Worm (Caenorhabditis elegans) whole organism, mixed stage, embryonic: ENCODE data around the gene drap-1.

Source experiments
- M03D4.4 ChIP-seq: sonication (generic microtip); optimal IDR thresholded peaks from 2 replicates; lab custom pipeline; 2017; ENCODE audit warnings: mild to moderate bottlenecking, missing genetic modification characterization, missing compliant biosample characterization
- bed-3 ChIP-seq: fragments of 200-800 bp; sonication (Bioruptor generic); optimal IDR thresholded peaks from 3 replicates; lab custom pipeline; 2018; ENCODE audit warnings: mild to moderate bottlenecking, missing genetic modification characterization, moderate library complexity, missing compliant biosample characterization
- blmp-1 ChIP-seq: fragments of 150-350 bp; optimal IDR thresholded peaks from 2 replicates; lab custom pipeline; 2014; ENCODE audit warnings: missing biosample characterization, missing genetic modification characterization
- ceh-39 ChIP-seq: fragments of 150-350 bp; optimal IDR thresholded peaks from 2 replicates; lab custom pipeline; 2014; ENCODE audit warnings: missing biosample characterization, missing genetic modification characterization
- ceh-83 ChIP-seq: fragments of 200-800 bp; sonication (Bioruptor generic); optimal IDR thresholded peaks from 2 replicates; lab custom pipeline; 2018; ENCODE audit warnings: mild to moderate bottlenecking, missing genetic modification characterization, missing compliant biosample characterization
- cnd-1 ChIP-seq: fragments of 200-800 bp; sonication (Bioruptor generic); optimal IDR thresholded peaks from 2 replicates; lab custom pipeline; 2018; ENCODE audit warnings: mild to moderate bottlenecking, missing genetic modification characterization, missing compliant biosample characterization
- drap-1 ChIP-seq: fragments of 200-800 bp; sonication (Bioruptor generic); optimal IDR thresholded peaks from 3 replicates; lab custom pipeline; 2018; ENCODE audit warnings: mild to moderate bottlenecking, missing genetic modification characterization, missing compliant biosample characterization
- elt-1 ChIP-seq: sonication (generic microtip); optimal IDR thresholded peaks from 2 replicates; lab custom pipeline; 2017; ENCODE audit warnings: missing genetic modification characterization, mild to moderate bottlenecking, missing compliant biosample characterization, antibody characterized with exemption, moderate library complexity, borderline replicate concordance; ENCODE audit not compliant: insufficient read depth
- elt-3 ChIP-seq: fragments of 150-350 bp; optimal IDR thresholded peaks from 2 replicates; lab custom pipeline; 2014; ENCODE audit warnings: missing biosample characterization, missing genetic modification characterization
- flh-1 ChIP-seq: fragments of 200-800 bp; sonication (Bioruptor generic); optimal IDR thresholded peaks from 2 replicates; lab custom pipeline; 2018; ENCODE audit warnings: mild to moderate bottlenecking, missing genetic modification characterization, moderate library complexity, missing compliant biosample characterization
- ham-2 ChIP-seq: fragments of 200-800 bp; sonication (Bioruptor generic); optimal IDR thresholded peaks from 2 replicates; lab custom pipeline; 2018; ENCODE audit warnings: mild to moderate bottlenecking, missing genetic modification characterization, missing compliant biosample characterization
- hlh-1 ChIP-seq: fragments of 150-350 bp; optimal IDR thresholded peaks from 2 replicates; lab custom pipeline; 2014; ENCODE audit warnings: missing biosample characterization, missing genetic modification reagents, missing genetic modification characterization
- lin-13 ChIP-seq: fragments of 150-350 bp; optimal IDR thresholded peaks from 2 replicates; lab custom pipeline; 2014; ENCODE audit warnings: missing biosample characterization, missing genetic modification characterization
- lsy-2 ChIP-seq: fragments of 150-350 bp; optimal IDR thresholded peaks from 2 replicates; lab custom pipeline; 2014; ENCODE audit warnings: missing biosample characterization, missing genetic modification characterization
- mab-5 ChIP-seq: fragments of 150-350 bp; optimal IDR thresholded peaks from 2 replicates; lab custom pipeline; 2014; ENCODE audit warnings: missing biosample characterization, missing genetic modification characterization
- mep-1 ChIP-seq: fragments of 150-350 bp; optimal IDR thresholded peaks from 2 replicates; lab custom pipeline; 2017; ENCODE audit warnings: missing biosample characterization, missing genetic modification reagents, missing genetic modification characterization, inconsistent platforms
- mls-2 ChIP-seq: sonication (generic microtip); optimal IDR thresholded peaks from 2 replicates; lab custom pipeline; 2016; ENCODE audit warnings: mild to moderate bottlenecking, missing genetic modification characterization, moderate library complexity, missing compliant biosample characterization
- nhr-12 ChIP-seq: fragments of 150-350 bp; optimal IDR thresholded peaks from 2 replicates; lab custom pipeline; 2014; ENCODE audit warnings: missing biosample characterization, missing genetic modification characterization
- nhr-2 ChIP-seq: fragments of 150-350 bp; optimal IDR thresholded peaks from 2 replicates; lab custom pipeline; 2014; ENCODE audit warnings: missing biosample characterization, missing genetic modification characterization
- nhr-237 ChIP-seq: fragments of 150-350 bp; optimal IDR thresholded peaks from 2 replicates; lab custom pipeline; 2014; ENCODE audit warnings: missing biosample characterization, missing genetic modification characterization
- nhr-28 ChIP-seq: fragments of 150-350 bp; optimal IDR thresholded peaks from 2 replicates; lab custom pipeline; 2014; ENCODE audit warnings: missing biosample characterization, missing genetic modification characterization
- nhr-76 ChIP-seq: sonication (generic microtip); optimal IDR thresholded peaks from 2 replicates; lab custom pipeline; 2017; ENCODE audit warnings: missing biosample characterization, missing genetic modification characterization
- pha-4 ChIP-seq: fragments of 150-350 bp; optimal IDR thresholded peaks from 2 replicates; lab custom pipeline; 2018; ENCODE audit warnings: missing biosample characterization, missing genetic modification reagents, missing genetic modification characterization
- snpc-4 ChIP-seq: fragments of 150-350 bp; optimal IDR thresholded peaks from 2 replicates; lab custom pipeline; 2014; ENCODE audit warnings: missing biosample characterization, missing genetic modification characterization
- sptf-1 ChIP-seq: sonication (generic microtip); optimal IDR thresholded peaks from 2 replicates; lab custom pipeline; 2017; ENCODE audit warnings: mild to moderate bottlenecking, missing genetic modification characterization, moderate library complexity, missing compliant biosample characterization
- tbx-8 ChIP-seq: fragments of 200-800 bp; sonication (Bioruptor generic); optimal IDR thresholded peaks from 2 replicates; lab custom pipeline; 2018; ENCODE audit warnings: mild to moderate bottlenecking, missing genetic modification characterization, moderate library complexity, missing compliant biosample characterization
- unc-39 ChIP-seq: fragments of 150-350 bp; optimal IDR thresholded peaks from 2 replicates; lab custom pipeline; 2014; ENCODE audit warnings: missing biosample characterization, missing genetic modification characterization
- unc-62 ChIP-seq: fragments of 150-350 bp; optimal IDR thresholded peaks from 2 replicates; lab custom pipeline; 2014; ENCODE audit warnings: missing biosample characterization, missing genetic modification reagents, missing genetic modification characterization
- zip-8 ChIP-seq: fragments of 150-350 bp; optimal IDR thresholded peaks from 2 replicates; lab custom pipeline; 2014; ENCODE audit warnings: missing biosample characterization, missing genetic modification characterization
- ztf-11 ChIP-seq: fragments of 150-350 bp; optimal IDR thresholded peaks from 2 replicates; lab custom pipeline; 2014; ENCODE audit warnings: missing biosample characterization, missing genetic modification characterization

The drap-1 gene

ce11 chrV:9737287-9737686, 7.4 kb downstream of the drap-1 start, which contains the start of gene aqp-4:
Gene aqp-4, plus strand, starts transcription at chrV:9737556.
- TF ChIP-seq nhr-76 (tag; lab: Kevin White, UChicago) (no peak), cnd-1 (tag; lab: Kevin White, UChicago) (no peak), hlh-1 (tag; lab: Kevin White, UChicago) (no peak), nhr-28 (no peak), sptf-1 (no peak), lin-13 (tag; lab: Kevin White, UChicago) (no peak), nhr-2 (no peak), flh-1 (GFP tag; lab: Kevin White, UChicago) (no peak), unc-62 (GFP tag; lab: Kevin White, UChicago) (no peak), pha-4 (no peak), mls-2 (no peak), drap-1 (no peak), mep-1 (tag; lab: Kevin White, UChicago) (no peak), mab-5 (tag; lab: Kevin White, UChicago) (no peak), unc-39 (no peak), nhr-12 (tag; lab: Kevin White, UChicago) (no peak), elt-1 (tag; lab: Kevin White, UChicago) (no peak)

DNA sequence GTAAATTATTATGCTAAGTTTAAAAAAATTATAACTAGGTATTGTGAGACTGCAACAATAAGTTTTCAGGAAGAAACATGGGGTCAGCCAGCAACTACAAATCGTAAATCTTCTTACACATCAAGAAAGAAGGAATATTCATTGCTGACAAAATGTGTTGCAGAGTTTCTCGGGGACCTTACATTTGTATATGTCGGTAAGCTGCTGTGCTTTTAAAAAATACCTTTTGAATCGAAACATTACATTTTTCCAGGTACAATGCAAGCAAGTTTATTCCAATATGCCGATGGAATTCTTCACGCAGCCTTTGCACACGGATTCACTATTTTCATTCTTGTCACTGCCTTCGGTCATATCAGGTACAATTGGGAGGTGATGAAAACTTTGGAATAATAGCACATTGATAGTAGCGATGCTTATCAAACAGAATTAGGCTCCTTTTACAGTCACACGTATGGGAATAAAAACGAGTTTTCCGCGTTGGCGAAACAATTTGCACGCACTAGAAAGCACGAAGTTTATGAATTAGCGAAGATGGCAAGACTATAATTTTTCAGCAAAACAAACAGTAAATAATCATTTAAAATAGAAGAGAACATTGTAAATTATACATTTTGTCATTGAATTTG, 8.3 kb downstream of the drap-1 start:
- TF ChIP-seq sptf-1 (no peak), lsy-2 (tag; lab: Kevin White, UChicago) (no peak), ceh-83 (GFP tag; lab: Kevin White, UChicago) (no peak), flh-1 (GFP tag; lab: Kevin White, UChicago) (no peak), cnd-1 (tag; lab: Kevin White, UChicago) (no peak), blmp-1 (tag; lab: Kevin White, UChicago) (no peak), elt-3 (no peak), nhr-2 (no peak), M03D4.4 (no peak), nhr-237 (tag; lab: Kevin White, UChicago) (no peak), hlh-1 (tag; lab: Kevin White, UChicago) (no peak), tbx-8 (no peak), bed-3 (GFP tag; lab: Kevin White, UChicago) (no peak), drap-1 (no peak), zip-8 (no peak), unc-62 (GFP tag; lab: Kevin White, UChicago) (no peak), mep-1 (tag; lab: Kevin White, UChicago) (no peak), ham-2 (GFP tag; lab: Kevin White, UChicago) (no peak), unc-39 (no peak)

DNA sequence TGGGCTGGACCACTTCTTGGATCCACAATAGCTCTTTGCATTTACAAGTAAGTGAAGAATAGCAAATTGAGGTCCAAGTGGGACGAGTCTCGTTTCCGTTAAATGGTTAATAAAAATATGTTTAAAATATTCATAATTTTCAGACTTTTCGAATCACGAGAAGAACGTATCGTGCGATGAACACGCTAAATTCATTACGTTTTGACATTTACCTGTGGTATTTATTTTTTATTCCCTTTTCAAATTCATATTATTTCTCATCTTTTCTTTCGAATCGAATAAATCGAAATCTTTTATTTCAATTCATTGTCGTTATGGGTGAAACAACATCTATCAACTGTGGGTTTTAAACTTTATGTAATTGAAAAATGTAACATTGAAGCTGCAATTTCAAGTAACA, 9.5 kb downstream of the drap-1 start, which contains the start of gene marc-1:
Gene marc-1, plus strand, starts transcription at position 301 of the 400 bp plus-strand sequence.
- no peak for TF ChIP-seq blmp-1 (tag; lab: Kevin White, UChicago)
- TF ChIP-seq elt-3, result no peak
- no peak for TF ChIP-seq pha-4
- no peak for TF ChIP-seq elt-1 (tag; lab: Kevin White, UChicago)
- no peak for TF ChIP-seq nhr-76 (tag; lab: Kevin White, UChicago)
- no peak for TF ChIP-seq ceh-39 (tag; lab: Kevin White, UChicago)

DNA sequence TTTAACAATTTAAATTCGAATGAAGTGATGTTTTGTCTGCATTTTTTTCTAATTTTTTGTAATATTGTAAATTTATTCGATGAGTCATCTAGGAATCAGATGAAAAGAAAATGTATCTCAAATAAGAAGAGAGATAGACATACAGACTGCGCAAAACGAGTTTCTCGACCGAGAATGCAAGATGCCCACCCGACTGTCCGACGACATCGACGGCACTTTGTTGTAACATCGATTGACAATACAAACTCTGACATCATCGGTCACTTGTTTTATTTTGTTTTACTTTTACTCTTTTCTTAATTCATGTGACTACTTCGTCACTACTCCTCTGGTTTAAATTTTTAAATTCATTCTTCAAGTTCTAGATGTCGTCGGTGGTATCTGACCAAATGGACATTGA, 11.0 kb downstream of the drap-1 start, which contains the start of gene sta-2:
Gene sta-2, plus strand, starts transcription at position 349 of the 400 bp plus-strand sequence.
- TF ChIP-seq ceh-39 (tag; lab: Kevin White, UChicago) (no peak), flh-1 (GFP tag; lab: Kevin White, UChicago) (no peak), unc-62 (GFP tag; lab: Kevin White, UChicago) (no peak), drap-1 (no peak), nhr-76 (tag; lab: Kevin White, UChicago) (no peak), elt-1 (tag; lab: Kevin White, UChicago) (no peak), zip-8 (no peak), ztf-11 (tag; lab: Kevin White, UChicago) (no peak), ceh-83 (GFP tag; lab: Kevin White, UChicago) (no peak), nhr-2 (no peak)

DNA sequence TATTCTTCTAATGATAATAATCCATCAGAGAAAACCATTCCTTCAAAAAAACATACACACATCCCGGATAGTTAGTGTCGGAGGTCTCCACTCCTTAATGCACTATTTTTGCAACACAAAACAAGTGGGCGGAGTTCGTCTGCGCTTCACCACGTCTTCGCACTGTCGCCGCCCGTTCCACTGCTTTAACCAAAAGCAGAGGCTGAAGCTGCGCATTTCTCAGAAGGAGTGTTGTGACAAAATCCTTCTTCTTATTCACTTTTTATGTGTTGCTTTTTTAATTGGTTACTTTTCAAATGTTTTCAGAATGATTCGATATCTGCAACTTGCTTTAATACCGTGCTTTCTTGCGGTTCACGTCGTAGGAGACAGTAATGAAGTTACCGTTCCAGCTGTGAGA, 15.0 kb downstream of the drap-1 start, which contains the start of gene F58E6.13:
Gene F58E6.13, plus strand, starts transcription at position 301 of the 400 bp plus-strand sequence.
- TF ChIP-seq mep-1 (tag; lab: Kevin White, UChicago) (no peak), snpc-4 (no peak), ztf-11 (tag; lab: Kevin White, UChicago) (no peak), elt-1 (tag; lab: Kevin White, UChicago) (no peak)
